Worm (Caenorhabditis elegans) whole organism, L1 larva: ENCODE data around the gene nhx-1.

Source experiments
- C16A3.4 ChIP-seq: fragments of 150-350 bp; optimal IDR thresholded peaks from 2 replicates; lab custom pipeline; 2014; ENCODE audit warnings: missing biosample characterization, missing genetic modification characterization
- F16B12.6 ChIP-seq: fragments of 150-350 bp; optimal IDR thresholded peaks from 2 replicates; lab custom pipeline; 2014; ENCODE audit warnings: missing biosample characterization, missing genetic modification characterization
- alr-1 ChIP-seq: fragments of 200-800 bp; sonication (Bioruptor generic); optimal IDR thresholded peaks from 2 replicates; lab custom pipeline; 2018; ENCODE audit warnings: borderline replicate concordance, mild to moderate bottlenecking, missing genetic modification characterization, missing compliant biosample characterization
- aly-2 ChIP-seq: fragments of 150-350 bp; optimal IDR thresholded peaks from 2 replicates; lab custom pipeline; 2014; ENCODE audit warnings: missing biosample characterization, missing genetic modification characterization
- blmp-1 ChIP-seq: fragments of 150-350 bp; optimal IDR thresholded peaks from 2 replicates; lab custom pipeline; 2014; ENCODE audit warnings: missing biosample characterization, missing genetic modification characterization
- ceh-63 ChIP-seq: fragments of 200-800 bp; sonication (Bioruptor generic); optimal IDR thresholded peaks from 2 replicates; lab custom pipeline; 2018; ENCODE audit warnings: mild to moderate bottlenecking, missing genetic modification characterization, missing compliant biosample characterization
- ceh-8 ChIP-seq: fragments of 200-800 bp; sonication (Bioruptor generic); optimal IDR thresholded peaks from 2 replicates; lab custom pipeline; 2018; ENCODE audit warnings: mild to moderate bottlenecking, missing genetic modification characterization, moderate library complexity, missing compliant biosample characterization
- ceh-82 ChIP-seq, 3 experiments: fragments of 150-350 bp in 1 of 3; sonication (generic microtip) in 2 of 3; optimal IDR thresholded peaks; 2 replicates each; lab custom pipeline; 2014 to 2017; ENCODE audit warnings: missing biosample characterization in 3 of 3, missing genetic modification characterization in 3 of 3
- ceh-90 ChIP-seq: sonication (generic microtip); optimal IDR thresholded peaks from 2 replicates; lab custom pipeline; 2016; ENCODE audit warnings: missing genetic modification characterization, missing compliant biosample characterization
- dpl-1 ChIP-seq, 3 experiments: fragments of 150-350 bp in 2 of 3; sonication (generic microtip) in 1 of 3; optimal IDR thresholded peaks; 2 replicates each; lab custom pipeline; 2014 to 2017; ENCODE audit warnings: missing biosample characterization in 3 of 3, missing genetic modification characterization in 3 of 3, missing genetic modification reagents in 3 of 3
- dsc-1 ChIP-seq: sonication (generic microtip); optimal IDR thresholded peaks from 2 replicates; lab custom pipeline; 2016; ENCODE audit warnings: mild to moderate bottlenecking, missing genetic modification characterization, missing compliant biosample characterization
- efl-1 ChIP-seq, 4 experiments: fragments of 150-350 bp; optimal IDR thresholded peaks in 3 of 4; peaks in 1 of 4; 1 replicate in 1 of 4; 2 replicates in 3 of 4; lab custom pipeline; 2014; ENCODE audit warnings: missing biosample characterization in 2 of 4, missing genetic modification characterization in 2 of 4, missing genetic modification reagents in 2 of 4
- egl-13 ChIP-seq: sonication (generic microtip); optimal IDR thresholded peaks from 2 replicates; lab custom pipeline; 2016; ENCODE audit warnings: missing genotype, missing genetic modification reagents, missing genetic modification characterization, missing compliant biosample characterization
- egl-27 ChIP-seq, 2 experiments: fragments of 150-350 bp in 1 of 2; sonication (generic microtip); optimal IDR thresholded peaks; 3 replicates each; lab custom pipeline; 2017 to 2018; ENCODE audit warnings: missing biosample characterization in 2 of 2, missing genetic modification characterization in 2 of 2, missing genetic modification reagents in 2 of 2
- elt-2 ChIP-seq: sonication (generic microtip); optimal IDR thresholded peaks from 2 replicates; lab custom pipeline; 2016; ENCODE audit warnings: missing genetic modification characterization, mild to moderate bottlenecking, inconsistent platforms, missing compliant biosample characterization, missing genetic modification reagents
- elt-3 ChIP-seq, 6 experiments: fragments of 150-350 bp in 1 of 6; sonication (generic microtip); optimal IDR thresholded peaks; 2 replicates each; lab custom pipeline; 2017 to 2018; ENCODE audit warnings: missing biosample characterization in 6 of 6, missing genetic modification characterization in 6 of 6, inconsistent platforms in 1 of 6
- ets-5 ChIP-seq: fragments of 200-800 bp; sonication (Bioruptor generic); IDR thresholded peaks from 2 replicates; pipeline ENCODE4 v1.3.6; 2022; ENCODE audit warnings: missing genetic modification characterization, missing compliant biosample characterization
- fkh-10 ChIP-seq: sonication (generic microtip); optimal IDR thresholded peaks from 2 replicates; lab custom pipeline; 2017; ENCODE audit warnings: missing biosample characterization, missing genetic modification reagents, missing genetic modification characterization
- fkh-8 ChIP-seq: sonication (generic microtip); optimal IDR thresholded peaks from 2 replicates; lab custom pipeline; 2016; ENCODE audit warnings: mild to moderate bottlenecking, missing genetic modification characterization, missing compliant biosample characterization
- fos-1 ChIP-seq: fragments of 150-350 bp; optimal IDR thresholded peaks from 2 replicates; lab custom pipeline; 2014; ENCODE audit warnings: missing biosample characterization, missing genetic modification characterization
- jun-1 ChIP-seq: fragments of 150-350 bp; optimal IDR thresholded peaks from 2 replicates; lab custom pipeline; 2014; ENCODE audit warnings: missing biosample characterization, missing genetic modification reagents, missing genetic modification characterization
- lin-13 ChIP-seq: fragments of 150-350 bp; optimal IDR thresholded peaks from 2 replicates; lab custom pipeline; 2014; ENCODE audit warnings: missing biosample characterization, missing genetic modification reagents, missing genetic modification characterization
- lin-14 ChIP-seq: fragments of 200-800 bp; sonication (Bioruptor generic); optimal IDR thresholded peaks from 2 replicates; lab custom pipeline; 2018; ENCODE audit warnings: mild to moderate bottlenecking, missing genetic modification characterization, moderate library complexity, missing compliant biosample characterization
- lin-35 ChIP-seq, 2 experiments: fragments of 150-350 bp; optimal IDR thresholded peaks; 2 replicates each; lab custom pipeline; 2014; ENCODE audit warnings: missing biosample characterization in 2 of 2, missing genetic modification characterization in 2 of 2, missing genetic modification reagents in 2 of 2
- lsy-2 ChIP-seq, 2 experiments: fragments of 150-350 bp; optimal IDR thresholded peaks; 2 replicates each; lab custom pipeline; 2014; ENCODE audit warnings: missing biosample characterization in 2 of 2, missing genetic modification characterization in 2 of 2
- mab-9 ChIP-seq: fragments of 200-800 bp; sonication (Bioruptor generic); IDR thresholded peaks from 2 replicates; pipeline ENCODE4 v1.3.6; 2022; ENCODE audit warnings: missing genetic modification reagents, missing genetic modification characterization, missing compliant biosample characterization
- mdl-1 ChIP-seq, 2 experiments: fragments of 150-350 bp; optimal IDR thresholded peaks; 2 replicates each; lab custom pipeline; 2014 to 2017; ENCODE audit warnings: missing biosample characterization in 2 of 2, missing genetic modification characterization in 2 of 2, inconsistent platforms in 1 of 2
- mep-1 ChIP-seq: fragments of 150-350 bp; optimal IDR thresholded peaks from 2 replicates; lab custom pipeline; 2014; ENCODE audit warnings: missing biosample characterization, missing genetic modification characterization
- nhr-12 ChIP-seq: sonication (generic microtip); optimal IDR thresholded peaks from 2 replicates; lab custom pipeline; 2017; ENCODE audit warnings: missing biosample characterization, missing genetic modification characterization
- nhr-19 ChIP-seq: fragments of 200-800 bp; sonication (Bioruptor generic); conservative IDR thresholded peaks from 2 replicates; pipeline ENCODE4 v1.3.6; 2022; ENCODE audit warnings: missing genetic modification characterization, missing compliant biosample characterization
- nhr-20 ChIP-seq: sonication (generic microtip); optimal IDR thresholded peaks from 2 replicates; lab custom pipeline; 2016; ENCODE audit warnings: mild to moderate bottlenecking, missing genetic modification characterization, missing compliant biosample characterization
- nhr-47 ChIP-seq: sonication (generic microtip); optimal IDR thresholded peaks from 2 replicates; lab custom pipeline; 2016; ENCODE audit warnings: mild to moderate bottlenecking, missing genetic modification characterization, moderate library complexity, missing compliant biosample characterization
- nhr-71 ChIP-seq: sonication (generic microtip); optimal IDR thresholded peaks from 2 replicates; lab custom pipeline; 2016; ENCODE audit warnings: mild to moderate bottlenecking, missing genetic modification characterization, moderate library complexity, missing compliant biosample characterization
- nhr-76 ChIP-seq: sonication (generic microtip); optimal IDR thresholded peaks from 2 replicates; lab custom pipeline; 2017; ENCODE audit warnings: missing biosample characterization, missing genetic modification characterization
- nhr-77 ChIP-seq: fragments of 150-350 bp; optimal IDR thresholded peaks from 2 replicates; lab custom pipeline; 2014; ENCODE audit warnings: missing biosample characterization, missing genetic modification characterization
- nhr-85 ChIP-seq: sonication (generic microtip); peaks from one replicate; lab custom pipeline; 2016; ENCODE audit warnings: missing genetic modification characterization, inconsistent platforms, missing compliant biosample characterization
- nhr-90 ChIP-seq: sonication (generic microtip); optimal IDR thresholded peaks from 2 replicates; lab custom pipeline; 2016; ENCODE audit warnings: mild to moderate bottlenecking, missing genetic modification characterization, missing compliant biosample characterization; ENCODE audit not compliant: poor library complexity
- pqm-1 ChIP-seq: sonication (generic microtip); optimal IDR thresholded peaks from 3 replicates; lab custom pipeline; 2017; ENCODE audit warnings: missing biosample characterization, missing genetic modification characterization
- rnt-1 ChIP-seq: sonication (generic microtip); optimal IDR thresholded peaks from 2 replicates; lab custom pipeline; 2016; ENCODE audit warnings: mild to moderate bottlenecking, missing genetic modification characterization, moderate library complexity, missing compliant biosample characterization
- skn-1 ChIP-seq: fragments of 150-350 bp; optimal IDR thresholded peaks from 2 replicates; lab custom pipeline; 2014; ENCODE audit warnings: missing biosample characterization, missing genetic modification characterization
- snpc-4 ChIP-seq: fragments of 150-350 bp; optimal IDR thresholded peaks from 2 replicates; lab custom pipeline; 2014; ENCODE audit warnings: missing biosample characterization, missing genetic modification characterization
- snu-23 ChIP-seq: sonication (generic microtip); optimal IDR thresholded peaks from 2 replicates; lab custom pipeline; 2016; ENCODE audit warnings: missing genetic modification characterization, missing compliant biosample characterization
- swsn-7 ChIP-seq: sonication (generic microtip); optimal IDR thresholded peaks from 2 replicates; lab custom pipeline; 2016; ENCODE audit warnings: missing genetic modification characterization, missing compliant biosample characterization
- tbx-2 ChIP-seq: sonication (generic microtip); optimal IDR thresholded peaks from 2 replicates; lab custom pipeline; 2016; ENCODE audit warnings: missing genetic modification characterization, missing compliant biosample characterization
- unc-130 ChIP-seq: fragments of 150-350 bp; optimal IDR thresholded peaks from 2 replicates; lab custom pipeline; 2017; ENCODE audit warnings: missing biosample characterization, missing genetic modification characterization, inconsistent platforms
- unc-86 ChIP-seq: sonication (generic microtip); optimal IDR thresholded peaks from 2 replicates; lab custom pipeline; 2016; ENCODE audit warnings: missing genetic modification characterization, missing compliant biosample characterization
- unc-98 ChIP-seq: fragments of 200-800 bp; sonication (Bioruptor generic); IDR thresholded peaks from 2 replicates; pipeline ENCODE4 v1.3.6; 2022; ENCODE audit warnings: missing genetic modification characterization, missing compliant biosample characterization
- vab-15 ChIP-seq: sonication (generic microtip); optimal IDR thresholded peaks from 2 replicates; lab custom pipeline; 2017; ENCODE audit warnings: missing genotype, mild to moderate bottlenecking, missing genetic modification characterization, missing compliant biosample characterization
- xbp-1 ChIP-seq: sonication (generic microtip); optimal IDR thresholded peaks from 2 replicates; lab custom pipeline; 2016; ENCODE audit warnings: missing genetic modification characterization, missing compliant biosample characterization
- ztf-11 ChIP-seq, 2 experiments: sonication (generic microtip); optimal IDR thresholded peaks; 2 replicates each; lab custom pipeline; 2016 to 2017; ENCODE audit warnings: missing genetic modification characterization in 2 of 2, missing biosample characterization in 1 of 2, missing compliant biosample characterization in 1 of 2

nhx-1 gene

ce11 chrX:16006529-16006928 is 10.4 kb upstream of the nhx-1 start, which contains the start of gene C09G1.4:
TSS of gene C09G1.4 (minus strand) at chrX:16006629.
- TF ChIP-seq rnt-1 (tag; lab: Kevin White, UChicago) (no peak), jun-1 (tag; lab: Kevin White, UChicago) (no peak), ceh-63 (no peak), elt-2 (no peak), nhr-76 (tag; lab: Kevin White, UChicago) (no peak), unc-98 (GFP tag; lab: Robert Waterston, UW) (no peak), mab-9 (GFP tag; lab: Robert Waterston, UW) (no peak), mdl-1 (tag; optimal IDR thresholded peaks at IDR 0.05; lab: Kevin White, UChicago) (no peak), ets-5 (GFP tag; lab: Robert Waterston, UW) (no peak), unc-130 (tag; lab: Kevin White, UChicago) (no peak), F16B12.6 (tag; lab: Kevin White, UChicago) (no peak), lsy-2 (tag; optimal IDR thresholded peaks at IDR 0.05; lab: Kevin White, UChicago) (no peak), nhr-20 (tag; lab: Kevin White, UChicago) (no peak), fkh-8 (no peak), xbp-1 (tag; lab: Kevin White, UChicago) (no peak), ceh-90 (tag; lab: Kevin White, UChicago) (no peak), vab-15 (tag; lab: Kevin White, UChicago) (no peak), ztf-11 (tag; optimal IDR thresholded peaks at IDR 0.05; lab: Kevin White, UChicago) (no peak), pqm-1 (no peak), alr-1 (no peak)

- TF ChIP-seq nhr-20 (tag; lab: Kevin White, UChicago) (peak; percentile 64), nhr-90 (tag; lab: Kevin White, UChicago) (peak; percentile 43), fos-1 (tag; lab: Kevin White, UChicago) (no peak), egl-27 (tag; optimal IDR thresholded peaks at IDR 0.05; lab: Kevin White, UChicago) (peak in 1 of 2 experiments; percentile 21), fkh-10 (peak; percentile 79), aly-2 (tag; lab: Kevin White, UChicago) (no peak), efl-1 (optimal IDR thresholded peaks at IDR 0.05; lab: Kevin White, UChicago) (peak; percentile 10 to 12), efl-1 (GFP tag; optimal IDR thresholded peaks at IDR 0.05 in 1 of 2; lab: Kevin White, UChicago) (no peak), fkh-8 (peak; percentile 80), nhr-12 (tag; lab: Kevin White, UChicago) (no peak), blmp-1 (no peak), swsn-7 (peak; percentile 58), lin-35 (GFP tag; optimal IDR thresholded peaks at IDR 0.05; lab: Kevin White, UChicago) (peak; percentile 32 to 37), nhr-19 (GFP tag; lab: Robert Waterston, UW) (peak; percentile 41), dsc-1 (tag; lab: Kevin White, UChicago) (peak; percentile 65), lin-14 (GFP tag; lab: Kevin White, UChicago) (peak; percentile 92), nhr-47 (tag; lab: Kevin White, UChicago) (peak; percentile 71), xbp-1 (tag; lab: Kevin White, UChicago) (peak; percentile 22), ztf-11 (tag; optimal IDR thresholded peaks at IDR 0.05; lab: Kevin White, UChicago) (no peak), snpc-4 (tag; lab: Kevin White, UChicago) (peak; percentile 64), rnt-1 (tag; lab: Kevin White, UChicago) (peak; percentile 72), F16B12.6 (tag; lab: Kevin White, UChicago) (no peak), mep-1 (tag; lab: Kevin White, UChicago) (peak; percentile 45), elt-3 (tag; optimal IDR thresholded peaks at IDR 0.05; lab: Kevin White, UChicago) (no peak), mdl-1 (tag; optimal IDR thresholded peaks at IDR 0.05; lab: Kevin White, UChicago) (peak in 1 of 2 experiments; percentile 49), tbx-2 (tag; lab: Kevin White, UChicago) (peak; percentile 44), ceh-8 (GFP tag; lab: Kevin White, UChicago) (peak; percentile 13), egl-13 (tag; lab: Kevin White, UChicago) (peak; percentile 81), pqm-1 (no peak), skn-1 (tag; lab: Kevin White, UChicago) (peak; percentile 61), unc-86 (tag; lab: Kevin White, UChicago) (peak; percentile 20), dpl-1 (GFP tag; optimal IDR thresholded peaks at IDR 0.05; lab: Kevin White, UChicago) (peak in 1 of 3 experiments; percentile 9), lin-13 (no peak), nhr-85 (tag; lab: Kevin White, UChicago) (peak; percentile 24), ceh-82 (tag; optimal IDR thresholded peaks at IDR 0.05; lab: Kevin White, UChicago) (peak; percentile 28 to 83 (median 44)), nhr-71 (tag; lab: Kevin White, UChicago) (peak; percentile 76), lsy-2 (tag; optimal IDR thresholded peaks at IDR 0.05; lab: Kevin White, UChicago) (peak; percentile 0 to 62), nhr-77 (tag; lab: Kevin White, UChicago) (peak; percentile 65), snu-23 (GFP tag; lab: Kevin White, UChicago) (peak; percentile 71), C16A3.4 (tag; lab: Kevin White, UChicago) (peak; percentile 3)
Measured at ce11 chrX:16024558-16024957, 7.6 kb downstream of the nhx-1 start.
